Worm (Caenorhabditis elegans): ENCODE measurements around the gene hst-6.

The hst-6 gene

DNA sequence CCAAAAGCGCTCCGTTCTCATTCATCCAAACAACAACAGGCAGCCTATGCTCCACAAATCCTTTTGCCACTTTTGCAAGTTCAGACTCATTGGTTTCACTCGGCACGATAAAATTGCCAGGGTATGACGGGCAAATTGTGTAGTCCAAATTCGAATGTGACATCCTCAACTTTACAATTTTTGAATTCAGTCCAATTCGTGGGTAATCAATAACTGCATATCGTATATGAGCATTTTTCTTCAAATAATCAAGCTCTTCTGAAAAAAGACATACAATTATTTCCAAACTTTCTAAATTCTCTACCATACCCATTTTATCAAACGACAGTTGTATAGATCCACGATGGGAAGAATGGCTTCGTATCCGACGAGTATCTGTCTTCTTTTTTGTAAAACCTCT, 37.1 kb upstream of the hst-6 start:
- no peak for TF ChIP-seq nhr-120 (GFP tag; IDR thresholded peaks at IDR 0.05)
- TF ChIP-seq lin-35 (GFP tag; optimal IDR thresholded peaks at IDR 0.05), result no peak
- no peak for TF ChIP-seq athp-1 (tag; optimal IDR thresholded peaks at IDR 0.05)
- no peak for TF ChIP-seq ZK185.1 (tag; optimal IDR thresholded peaks at IDR 0.05; ENCODE audit: poor library complexity, severe bottlenecking)
- no peak for TF ChIP-seq Y95B8A.8 (GFP tag; IDR thresholded peaks at IDR 0.05)
- TF ChIP-seq chd-7 (tag; optimal IDR thresholded peaks at IDR 0.05), result no peak
- no peak for TF ChIP-seq nhr-27 (tag; optimal IDR thresholded peaks at IDR 0.05)
- no peak for TF ChIP-seq repo-1 (tag; optimal IDR thresholded peaks at IDR 0.05)
- TF ChIP-seq F39B2.1 (GFP tag; IDR thresholded peaks at IDR 0.05), result no peak
- TF ChIP-seq pha-4 (tag; optimal IDR thresholded peaks at IDR 0.05), result no peak
- no peak for TF ChIP-seq hsf-1 (GFP tag; IDR thresholded peaks at IDR 0.05)
- no peak for TF ChIP-seq tbx-9 (tag; optimal IDR thresholded peaks at IDR 0.05; ENCODE audit: borderline replicate concordance)

DNA sequence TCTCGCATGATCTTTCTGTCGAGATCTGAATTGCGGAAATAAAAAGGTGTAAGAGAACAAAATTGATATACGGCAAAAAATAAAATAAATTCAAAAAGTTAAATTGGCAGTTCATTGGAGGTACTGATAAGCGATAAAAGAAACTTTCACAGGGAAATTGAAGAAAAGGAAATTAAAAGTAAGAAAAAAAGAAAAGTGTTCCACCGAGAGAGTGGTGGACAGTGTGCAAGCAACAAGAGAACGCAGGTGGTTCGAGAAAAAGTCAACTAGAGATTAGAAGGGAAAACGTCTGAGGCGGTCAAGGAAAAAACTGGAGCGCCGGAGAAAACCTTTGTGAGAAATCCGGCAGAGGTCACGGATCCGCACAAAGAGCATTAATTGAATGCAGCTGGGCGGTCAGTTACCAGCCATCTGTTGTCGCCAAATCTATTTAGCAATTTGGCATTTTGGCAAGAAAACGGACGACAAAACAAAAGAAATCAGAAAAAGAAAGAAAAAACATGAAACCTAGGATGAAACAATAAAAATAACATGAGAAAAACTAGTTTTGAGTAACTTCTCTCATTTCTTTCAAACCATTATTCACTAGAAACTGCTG, 31.9 kb upstream of the hst-6 start, which contains the start of gene mtm-5:
Gene mtm-5 (minus strand): TSS at position 27 of the 598 bp plus-strand sequence.
- TF ChIP-seq F39B2.1 (GFP tag; IDR thresholded peaks at IDR 0.05), result no peak
- TF ChIP-seq hmg-1.2 (GFP tag; IDR thresholded peaks at IDR 0.05), result peak; percentile 80; the same call in 1 of the 2 replicates
- no peak for TF ChIP-seq lsl-1 (GFP tag; optimal IDR thresholded peaks at IDR 0.05)
- no peak for TF ChIP-seq zfh-2 (GFP tag; conservative IDR thresholded peaks at IDR 0.05)
- TF ChIP-seq aptf-2 (GFP tag; conservative IDR thresholded peaks at IDR 0.05), result no peak
- no peak for TF ChIP-seq unc-62 (GFP tag; optimal IDR thresholded peaks at IDR 0.05)
- peak; percentile 21 for TF ChIP-seq attf-5 (GFP tag; optimal IDR thresholded peaks at IDR 0.05)
- no peak for TF ChIP-seq madf-3 (GFP tag; IDR thresholded peaks at IDR 0.05)
- no peak for TF ChIP-seq rcor-1 (GFP tag; IDR thresholded peaks at IDR 0.05)
- TF ChIP-seq F22D6.2 (tag; optimal IDR thresholded peaks at IDR 0.05), result no peak
- TF ChIP-seq Y79H2A.3 (GFP tag; conservative IDR thresholded peaks at IDR 0.05), result no peak
- TF ChIP-seq ztf-3 (GFP tag; optimal IDR thresholded peaks at IDR 0.05), result no peak
- TF ChIP-seq ekl-4 (GFP tag; IDR thresholded peaks at IDR 0.05), result no peak
- TF ChIP-seq pha-4 (tag; optimal IDR thresholded peaks at IDR 0.05), result no peak
- no peak for TF ChIP-seq lsy-27 (tag; optimal IDR thresholded peaks at IDR 0.05; ENCODE audit: borderline replicate concordance, insufficient read depth)
- TF ChIP-seq ztf-18 (tag; optimal IDR thresholded peaks at IDR 0.05), result no peak
- TF ChIP-seq ceh-40 (GFP tag; IDR thresholded peaks at IDR 0.05), result no peak
- TF ChIP-seq Y95B8A.8 (GFP tag; IDR thresholded peaks at IDR 0.05), result no peak
- TF ChIP-seq lir-1 (GFP tag; conservative IDR thresholded peaks at IDR 0.05), result no peak
- TF ChIP-seq F49E8.2 (tag; optimal IDR thresholded peaks at IDR 0.05; ENCODE audit: insufficient read depth), result no peak
- TF ChIP-seq dox-1 (GFP tag; IDR thresholded peaks at IDR 0.05), result peak; percentile 39; the same call in 1 of the 2 replicates
- no peak for TF ChIP-seq ceh-79 (tag; optimal IDR thresholded peaks at IDR 0.05)
- TF ChIP-seq C06A6.2 (GFP tag; conservative IDR thresholded peaks at IDR 0.05), result no peak
- TF ChIP-seq Y67H2A.10 (GFP tag; conservative IDR thresholded peaks at IDR 0.05), result no peak
- peak; percentile 85 for TF ChIP-seq nhr-80 (tag; optimal IDR thresholded peaks at IDR 0.05)
- TF ChIP-seq pbrm-1 (GFP tag; IDR thresholded peaks at IDR 0.05), result no peak
- no peak for TF ChIP-seq ztf-22 (GFP tag; optimal IDR thresholded peaks at IDR 0.05)
- no peak for TF ChIP-seq Y56A3A.18 (GFP tag; IDR thresholded peaks at IDR 0.05)
- TF ChIP-seq snpc-1.3 (tag; optimal IDR thresholded peaks at IDR 0.05; ENCODE audit: insufficient read depth), result no peak
- TF ChIP-seq efl-1 (GFP tag; optimal IDR thresholded peaks at IDR 0.05), result no peak
- TF ChIP-seq unc-130 (GFP tag; optimal IDR thresholded peaks at IDR 0.05), result no peak
- no peak for TF ChIP-seq tlf-1 (GFP tag; optimal IDR thresholded peaks at IDR 0.05)
- no peak for TF ChIP-seq madf-6 (GFP tag; IDR thresholded peaks at IDR 0.05)

Data from whole organism, young adult.